Fruit fly (Drosophila melanogaster) whole organism, prepupa: ENCODE data around the gene mei-P26.
A peak's percentile ranks its signal among the peaks of the same experiment; 100 is the strongest.

Experiments
- CG11294 ChIP-seq: fragments of 200-800 bp; sonication (Bioruptor generic); IDR thresholded peaks from 2 replicates; pipeline ENCODE4 v1.3.6; 2022; ENCODE audit warnings: missing biosample characterization, missing genetic modification characterization
- CG11762 ChIP-seq: fragments of 200-800 bp; sonication (Bioruptor generic); optimal IDR thresholded peaks from 3 replicates; lab custom pipeline; 2016; ENCODE audit warnings: missing biosample characterization, missing genetic modification characterization; ENCODE audit not compliant: insufficient read depth
- CG16779 ChIP-seq: fragments of 200-800 bp; sonication (Bioruptor generic); optimal IDR thresholded peaks from 3 replicates; lab custom pipeline; 2017; ENCODE audit warnings: missing biosample characterization, mild to moderate bottlenecking, missing genetic modification characterization
- CG3032 ChIP-seq: fragments of 200-800 bp; optimal IDR thresholded peaks from 2 replicates; lab custom pipeline; 2019; ENCODE audit warnings: missing biosample characterization, mild to moderate bottlenecking, missing genetic modification characterization, moderate library complexity
- CG31627 ChIP-seq: fragments of 200-800 bp; sonication (Bioruptor generic); optimal IDR thresholded peaks from 3 replicates; lab custom pipeline; 2016; ENCODE audit warnings: missing biosample characterization, missing genetic modification characterization
- CG32006 ChIP-seq: fragments of 200-800 bp; sonication (Bioruptor generic); optimal IDR thresholded peaks from 3 replicates; lab custom pipeline; 2017; ENCODE audit warnings: missing biosample characterization, mild to moderate bottlenecking, missing genetic modification characterization
- CG4318 ChIP-seq: fragments of 200-800 bp; sonication (Bioruptor generic); optimal IDR thresholded peaks from 3 replicates; lab custom pipeline; 2017; ENCODE audit warnings: missing biosample characterization, mild to moderate bottlenecking, missing genetic modification characterization
- CG6163 ChIP-seq: fragments of 200-800 bp; sonication (Bioruptor generic); IDR thresholded peaks from 3 replicates; pipeline ENCODE4 v1.3.6; 2022; ENCODE audit warnings: missing biosample characterization, missing genetic modification characterization
- CG6808 ChIP-seq: fragments of 200-800 bp; sonication (Bioruptor generic); optimal IDR thresholded peaks from 3 replicates; lab custom pipeline; 2017; ENCODE audit warnings: missing biosample characterization, missing genetic modification characterization, mild to moderate bottlenecking, moderate library complexity, missing genetic modification reagents
- CG6854 ChIP-seq: fragments of 200-800 bp; sonication (Bioruptor generic); optimal IDR thresholded peaks from 2 replicates; lab custom pipeline; 2017; ENCODE audit warnings: missing biosample characterization, mild to moderate bottlenecking, missing genetic modification characterization
- CG8119 ChIP-seq: fragments of 200-800 bp; sonication (Bioruptor generic); IDR thresholded peaks from 3 replicates; pipeline ENCODE4 v1.3.6; 2022; ENCODE audit warnings: missing biosample characterization, missing genetic modification characterization
- CG8632 ChIP-seq: fragments of 200-800 bp; sonication (Bioruptor generic); optimal IDR thresholded peaks from 3 replicates; lab custom pipeline; 2016; ENCODE audit warnings: missing biosample characterization, missing genetic modification characterization
- CG9139 ChIP-seq: fragments of 200-800 bp; sonication (Bioruptor generic); optimal IDR thresholded peaks from 3 replicates; lab custom pipeline; 2017; ENCODE audit warnings: missing biosample characterization, mild to moderate bottlenecking, missing genetic modification characterization
- Eip75B ChIP-seq: fragments of 200-800 bp; sonication (Bioruptor generic); optimal IDR thresholded peaks from 3 replicates; lab custom pipeline; 2016; ENCODE audit warnings: missing biosample characterization, missing genetic modification characterization
- Eip78C ChIP-seq: fragments of 200-800 bp; sonication (Bioruptor generic); peaks from one replicate; lab custom pipeline; 2016; ENCODE audit warnings: missing biosample characterization, missing genetic modification characterization
- Eip93F ChIP-seq: fragments of 200-800 bp; sonication (Bioruptor generic); optimal IDR thresholded peaks from 2 replicates; lab custom pipeline; 2016; ENCODE audit warnings: missing biosample characterization, mild to moderate bottlenecking, missing genetic modification characterization
- Ets21C ChIP-seq: fragments of 200-800 bp; sonication (Bioruptor generic); optimal IDR thresholded peaks from 3 replicates; lab custom pipeline; 2016; ENCODE audit warnings: missing biosample characterization, missing genetic modification characterization
- Ets96B ChIP-seq: fragments of 200-800 bp; optimal IDR thresholded peaks from 2 replicates; lab custom pipeline; 2019; ENCODE audit warnings: missing biosample characterization, mild to moderate bottlenecking, missing genetic modification characterization, moderate library complexity
- Gug ChIP-seq: fragments of 200-800 bp; sonication (Bioruptor generic); IDR thresholded peaks from 2 replicates; pipeline ENCODE4 v1.3.6; 2022; ENCODE audit warnings: missing biosample characterization, missing genetic modification characterization
- Hr38 ChIP-seq: sonication (Bioruptor generic); optimal IDR thresholded peaks from 2 replicates; lab custom pipeline; 2016; ENCODE audit warnings: missing biosample characterization, missing genetic modification characterization
- Hr39 ChIP-seq: fragments of 200-800 bp; sonication (Bioruptor generic); optimal IDR thresholded peaks from 2 replicates; lab custom pipeline; 2016; ENCODE audit warnings: missing biosample characterization, missing genetic modification characterization
- Hr4 ChIP-seq: fragments of 200-800 bp; sonication (Bioruptor generic); optimal IDR thresholded peaks from 3 replicates; lab custom pipeline; 2016; ENCODE audit warnings: missing biosample characterization, missing genetic modification characterization
- Lpt ChIP-seq: fragments of 200-800 bp; sonication (Bioruptor generic); optimal IDR thresholded peaks from 3 replicates; lab custom pipeline; 2016; ENCODE audit warnings: missing biosample characterization, missing genetic modification characterization
- Met ChIP-seq: fragments of 200-800 bp; sonication (Bioruptor generic); optimal IDR thresholded peaks from 3 replicates; lab custom pipeline; 2016; ENCODE audit warnings: missing biosample characterization, missing genetic modification characterization
- OdsH ChIP-seq: fragments of 200-800 bp; sonication (Bioruptor generic); optimal IDR thresholded peaks from 3 replicates; lab custom pipeline; 2016; ENCODE audit warnings: missing biosample characterization, missing genetic modification characterization
- Smox ChIP-seq: fragments of 200-800 bp; sonication (Bioruptor generic); optimal IDR thresholded peaks from 3 replicates; lab custom pipeline; 2016; ENCODE audit warnings: missing biosample characterization, missing genetic modification characterization
- Sox14 ChIP-seq: fragments of 200-800 bp; sonication (Bioruptor generic); optimal IDR thresholded peaks from 3 replicates; lab custom pipeline; 2016; ENCODE audit warnings: missing biosample characterization, missing genetic modification characterization
- Sox15 ChIP-seq: fragments of 200-800 bp; sonication (Bioruptor generic); optimal IDR thresholded peaks from 3 replicates; lab custom pipeline; 2016; ENCODE audit warnings: missing biosample characterization, missing genetic modification characterization
- achi ChIP-seq: fragments of 200-800 bp; sonication (Bioruptor generic); optimal IDR thresholded peaks from 3 replicates; lab custom pipeline; 2016; ENCODE audit warnings: missing biosample characterization, missing genetic modification characterization
- acj6 ChIP-seq: fragments of 200-800 bp; sonication (Bioruptor generic); optimal IDR thresholded peaks from 3 replicates; lab custom pipeline; 2016; ENCODE audit warnings: missing biosample characterization, missing genetic modification characterization
- cyc ChIP-seq: fragments of 200-800 bp; sonication (Bioruptor generic); optimal IDR thresholded peaks from 3 replicates; lab custom pipeline; 2016; ENCODE audit warnings: missing biosample characterization, missing genetic modification characterization
- dac ChIP-seq: fragments of 200-800 bp; sonication (Bioruptor generic); optimal IDR thresholded peaks from 2 replicates; lab custom pipeline; 2017; ENCODE audit warnings: missing biosample characterization, mild to moderate bottlenecking, missing genetic modification characterization
- dsx ChIP-seq: fragments of 200-800 bp; optimal IDR thresholded peaks from 3 replicates; lab custom pipeline; 2019; ENCODE audit warnings: missing biosample characterization, mild to moderate bottlenecking, missing genetic modification characterization, moderate library complexity; ENCODE audit not compliant: poor library complexity, severe bottlenecking
- eg ChIP-seq: fragments of 200-800 bp; sonication (Bioruptor generic); IDR thresholded peaks from 3 replicates; pipeline ENCODE4 v1.3.6; 2022; ENCODE audit warnings: missing biosample characterization, missing genetic modification characterization
- fd59A ChIP-seq: fragments of 200-800 bp; sonication (Bioruptor generic); optimal IDR thresholded peaks from 2 replicates; lab custom pipeline; 2017; ENCODE audit warnings: missing biosample characterization, mild to moderate bottlenecking, missing genetic modification characterization, missing genetic modification reagents
- fd85E ChIP-seq: fragments of 200-800 bp; sonication (Bioruptor generic); optimal IDR thresholded peaks from 3 replicates; lab custom pipeline; 2016; ENCODE audit warnings: missing biosample characterization, missing genetic modification characterization
- fkh ChIP-seq: fragments of 200-800 bp; sonication (Bioruptor generic); optimal IDR thresholded peaks from 3 replicates; lab custom pipeline; 2017; ENCODE audit warnings: missing biosample characterization, mild to moderate bottlenecking, missing genetic modification characterization, moderate library complexity
- lz ChIP-seq: fragments of 200-800 bp; sonication (Bioruptor generic); optimal IDR thresholded peaks from 3 replicates; lab custom pipeline; 2016; ENCODE audit warnings: missing biosample characterization, missing genetic modification characterization
- pdm3 ChIP-seq: fragments of 200-800 bp; sonication (Bioruptor generic); optimal IDR thresholded peaks from 3 replicates; lab custom pipeline; 2016; ENCODE audit warnings: missing biosample characterization, missing genetic modification characterization
- spab ChIP-seq: fragments of 200-800 bp; sonication (Bioruptor generic); optimal IDR thresholded peaks from 2 replicates; lab custom pipeline; 2017; ENCODE audit warnings: missing biosample characterization, mild to moderate bottlenecking, missing genetic modification characterization, missing genetic modification reagents
- ss ChIP-seq, 2 experiments: fragments of 200-800 bp; sonication (Bioruptor generic); optimal IDR thresholded peaks; 2 replicates in 1 of 2; 3 replicates in 1 of 2; lab custom pipeline; 2017 to 2018; ENCODE audit warnings: mild to moderate bottlenecking in 2 of 2, missing biosample characterization in 2 of 2, missing genetic modification characterization in 2 of 2, moderate library complexity in 1 of 2
- svp ChIP-seq: fragments of 200-800 bp; sonication (Bioruptor generic); peaks from one replicate; lab custom pipeline; 2016; ENCODE audit warnings: missing biosample characterization, missing genetic modification characterization
- vri ChIP-seq: fragments of 200-800 bp; sonication (Bioruptor generic); optimal IDR thresholded peaks from 3 replicates; lab custom pipeline; 2016; ENCODE audit warnings: missing biosample characterization, mild to moderate bottlenecking, missing genetic modification characterization

The mei-P26 gene

dm6 chrX:9214576-9214975 lies 51.5 kb downstream of the mei-P26 start, which contains the start of gene Obp8a:
Gene Obp8a (plus strand): TSS chrX:9214876.
- TF ChIP-seq svp (GFP tag; lab: Kevin White, UChicago) (peak; percentile 37), spab (GFP tag; lab: Kevin White, UChicago) (no peak)

dm6 chrX:9215485-9215884 lies 52.4 kb downstream of the mei-P26 start, which contains the start of gene CG15368:
Gene CG15368 (plus strand): TSS chrX:9215785.
- TF ChIP-seq Smox (no peak), spab (GFP tag; lab: Kevin White, UChicago) (no peak), Sox14 (GFP tag; lab: Kevin White, UChicago) (no peak), Eip78C (GFP tag; lab: Kevin White, UChicago) (no peak), pdm3 (no peak), Eip75B (GFP tag; lab: Kevin White, UChicago) (no peak), Lpt (no peak), CG6854 (GFP tag; lab: Kevin White, UChicago) (no peak), achi (GFP tag; lab: Kevin White, UChicago) (no peak), Ets21C (GFP tag; lab: Kevin White, UChicago) (no peak), Eip93F (GFP tag; lab: Kevin White, UChicago) (no peak), dac (GFP tag; lab: Kevin White, UChicago) (no peak), Hr39 (GFP tag; lab: Kevin White, UChicago) (no peak), Ets96B (tag; lab: Kevin White, UChicago) (no peak), Sox15 (no peak), CG31627 (GFP tag; lab: Kevin White, UChicago) (no peak)

- TF ChIP-seq fkh (no peak), CG11762 (GFP tag; lab: Kevin White, UChicago) (no peak), Ets21C (GFP tag; lab: Kevin White, UChicago) (no peak), vri (no peak), svp (GFP tag; lab: Kevin White, UChicago) (peak; percentile 60)
Measured at dm6 chrX:9216572-9216971, 53.5 kb downstream of the mei-P26 start, which contains the start of gene CG15369. Gene CG15369 (plus strand): TSS chrX:9216872.

dm6 chrX:9220434-9220833 lies 57.4 kb downstream of the mei-P26 start:
- no peak for TF ChIP-seq fd85E (GFP tag; lab: Kevin White, UChicago)
- TF ChIP-seq CG6808 (GFP tag; lab: Kevin White, UChicago), result no peak
- peak; percentile 18 for TF ChIP-seq achi (GFP tag; lab: Kevin White, UChicago)
- TF ChIP-seq spab (GFP tag; lab: Kevin White, UChicago), result no peak
- TF ChIP-seq cyc, result no peak
- no peak for TF ChIP-seq fd59A (GFP tag; lab: Kevin White, UChicago)
- no peak for TF ChIP-seq CG6854 (GFP tag; lab: Kevin White, UChicago)
- TF ChIP-seq Gug (GFP tag; lab: Robert Waterston, UW), result 0 out of 2 replicates have a peak, but pooled peaks have one; percentile 42
- no peak for TF ChIP-seq dsx (GFP tag; lab: Kevin White, UChicago)
- TF ChIP-seq CG16779 (tag; lab: Kevin White, UChicago), result no peak
- TF ChIP-seq OdsH (GFP tag; lab: Kevin White, UChicago), result peak; percentile 17
- no peak for TF ChIP-seq CG11762 (GFP tag; lab: Kevin White, UChicago)
- no peak for TF ChIP-seq Sox15
- peak; percentile 39; the same call in 1 of the 2 replicates for TF ChIP-seq CG11294 (GFP tag; lab: Robert Waterston, UW)
- no peak for TF ChIP-seq Eip93F (GFP tag; lab: Kevin White, UChicago)
- TF ChIP-seq Hr38, result no peak
- TF ChIP-seq CG8119, result peak; percentile 45; the same call in 2 of the 3 replicates
- TF ChIP-seq Hr39 (GFP tag; lab: Kevin White, UChicago), result peak; percentile 9
- no peak for TF ChIP-seq Ets96B (tag; lab: Kevin White, UChicago)
- no peak for TF ChIP-seq Ets21C (GFP tag; lab: Kevin White, UChicago)
- no peak for TF ChIP-seq Lpt
- peak; percentile 67 for TF ChIP-seq CG32006 (GFP tag; lab: Kevin White, UChicago)
- no peak for TF ChIP-seq ss (GFP tag; optimal IDR thresholded peaks at IDR 0.05; lab: Kevin White, UChicago)
- no peak for TF ChIP-seq Sox14 (GFP tag; lab: Kevin White, UChicago)
- no peak for TF ChIP-seq CG3032
- no peak for TF ChIP-seq lz (GFP tag; lab: Kevin White, UChicago)
- TF ChIP-seq Met, result no peak
- no peak for TF ChIP-seq CG31627 (GFP tag; lab: Kevin White, UChicago)
- TF ChIP-seq CG6163 (GFP tag; lab: Robert Waterston, UW), result peak; percentile 72
- no peak for TF ChIP-seq svp (GFP tag; lab: Kevin White, UChicago)
- TF ChIP-seq acj6 (GFP tag; lab: Kevin White, UChicago), result peak; percentile 14
- peak; percentile 78 for TF ChIP-seq eg (GFP tag; lab: Robert Waterston, UW)
- TF ChIP-seq Hr4, result peak; percentile 36
- TF ChIP-seq CG8632 (GFP tag; lab: Kevin White, UChicago), result no peak
- peak; percentile 39 for TF ChIP-seq CG4318 (GFP tag; lab: Kevin White, UChicago)
- peak; percentile 65 for TF ChIP-seq Eip78C (GFP tag; lab: Kevin White, UChicago)
- no peak for TF ChIP-seq CG9139 (GFP tag; lab: Kevin White, UChicago)
